Worm (Caenorhabditis elegans): ENCODE measurements around the gene catp-2.

Gene catp-2

ce11 chrV:4956529-4956928 lies 22.0 kb downstream of the catp-2 start, which contains the start of gene str-208:
Gene str-208 (plus strand): TSS chrV:4956829.
- TF ChIP-seq swsn-7 (tag; optimal IDR thresholded peaks at IDR 0.05) (no peak), efl-1 (optimal IDR thresholded peaks at IDR 0.05) (no peak), efl-1 (GFP tag; optimal IDR thresholded peaks at IDR 0.05 in 1 of 2) (peak in 1 of 2 experiments; percentile 4)

ce11 chrV:4957619-4958018 lies 23.1 kb downstream of the catp-2 start:
- TF ChIP-seq aha-1 (tag; optimal IDR thresholded peaks at IDR 0.05) (no peak), ztf-11 (tag; optimal IDR thresholded peaks at IDR 0.05) (no peak), ceh-90 (tag; optimal IDR thresholded peaks at IDR 0.05) (no peak), sptf-1 (tag; optimal IDR thresholded peaks at IDR 0.05) (no peak), efl-1 (optimal IDR thresholded peaks at IDR 0.05) (no peak), efl-1 (GFP tag; optimal IDR thresholded peaks at IDR 0.05 in 1 of 2) (no peak), ceh-8 (GFP tag; optimal IDR thresholded peaks at IDR 0.05) (no peak), zip-4 (GFP tag; optimal IDR thresholded peaks at IDR 0.05) (no peak)

ce11 chrV:4960686-4961085 lies 26.2 kb downstream of the catp-2 start:
- TF ChIP-seq lir-3 (tag; optimal IDR thresholded peaks at IDR 0.05; ENCODE audit: poor library complexity) (no peak), nhr-47 (tag; optimal IDR thresholded peaks at IDR 0.05) (no peak), elt-2 (tag; optimal IDR thresholded peaks at IDR 0.05) (no peak), dsc-1 (tag; optimal IDR thresholded peaks at IDR 0.05) (no peak), tbx-2 (tag; optimal IDR thresholded peaks at IDR 0.05) (no peak), hlh-17 (GFP tag; optimal IDR thresholded peaks at IDR 0.05; ENCODE audit: borderline replicate concordance) (no peak), blmp-1 (tag; optimal IDR thresholded peaks at IDR 0.05) (no peak), sptf-1 (tag; optimal IDR thresholded peaks at IDR 0.05) (no peak), sup-37 (GFP tag; optimal IDR thresholded peaks at IDR 0.05) (no peak), aha-1 (tag; optimal IDR thresholded peaks at IDR 0.05) (no peak), sox-4 (tag; optimal IDR thresholded peaks at IDR 0.05) (no peak), lsy-2 (tag; optimal IDR thresholded peaks at IDR 0.05) (no peak), C16A3.4 (tag; optimal IDR thresholded peaks at IDR 0.05) (no peak), tlp-1 (tag; optimal IDR thresholded peaks at IDR 0.05) (no peak)

ce11 chrV:4962968-4963367 lies 28.5 kb downstream of the catp-2 start, which contains the start of gene tam-1:
Gene tam-1 (minus strand): TSS chrV:4963102.
- peak; percentile 10 for TF ChIP-seq skn-1 (tag; optimal IDR thresholded peaks at IDR 0.05)
- TF ChIP-seq nhr-85 (tag): peak; percentile 8
- TF ChIP-seq lin-14 (GFP tag; optimal IDR thresholded peaks at IDR 0.05): peak; percentile 61
- no peak for TF ChIP-seq alr-1 (tag; optimal IDR thresholded peaks at IDR 0.05; ENCODE audit: borderline replicate concordance)

- TF ChIP-seq unc-30 (tag; optimal IDR thresholded peaks at IDR 0.05) (no peak), hlh-4 (tag; optimal IDR thresholded peaks at IDR 0.05) (no peak), aly-2 (tag; optimal IDR thresholded peaks at IDR 0.05) (no peak), nhr-76 (tag; optimal IDR thresholded peaks at IDR 0.05) (no peak), lin-13 (GFP tag; optimal IDR thresholded peaks at IDR 0.05) (no peak), ceh-82 (tag; optimal IDR thresholded peaks at IDR 0.05) (no peak), ama-1 (optimal IDR thresholded peaks at IDR 0.05) (no peak), pqm-1 (tag; optimal IDR thresholded peaks at IDR 0.05) (no peak), fkh-4 (tag; optimal IDR thresholded peaks at IDR 0.05; ENCODE audit: borderline replicate concordance) (no peak)
Observed at ce11 chrV:4963606-4964005, 29.1 kb downstream of the catp-2 start.

- TF ChIP-seq nhr-71 (tag; optimal IDR thresholded peaks at IDR 0.05) (peak; percentile 22), efl-1 (optimal IDR thresholded peaks at IDR 0.05) (no peak), efl-1 (GFP tag; optimal IDR thresholded peaks at IDR 0.05 in 1 of 2) (peak in 1 of 2 experiments; percentile 20), lsy-2 (tag; optimal IDR thresholded peaks at IDR 0.05) (no peak), dsc-1 (tag; optimal IDR thresholded peaks at IDR 0.05) (peak; percentile 27), sox-4 (tag; optimal IDR thresholded peaks at IDR 0.05) (no peak), mep-1 (tag; optimal IDR thresholded peaks at IDR 0.05) (no peak), lir-3 (tag; optimal IDR thresholded peaks at IDR 0.05; ENCODE audit: poor library complexity) (no peak), lin-14 (GFP tag; optimal IDR thresholded peaks at IDR 0.05) (peak; percentile 21), ceh-8 (GFP tag; optimal IDR thresholded peaks at IDR 0.05) (no peak), elt-2 (tag; optimal IDR thresholded peaks at IDR 0.05) (no peak)
Observed at ce11 chrV:4964020-4964635, 29.6 kb downstream of the catp-2 start.

Measured in whole organism, L1 larva.